Fruit fly (Drosophila melanogaster) whole organism, embryonic: ENCODE results near the gene Tsen2.

ENCODE experiments used
- ATbp ChIP-seq: fragments of 200-800 bp; sonication (Bioruptor generic); optimal IDR thresholded peaks from 2 replicates; lab custom pipeline; 2017; ENCODE audit warnings: missing biosample characterization, mild to moderate bottlenecking, missing genetic modification characterization, missing genetic modification reagents
- Adf1 ChIP-seq: fragments of 200-800 bp; sonication (Bioruptor generic); IDR thresholded peaks from 2 replicates; pipeline ENCODE4 v1.3.6; 2022; ENCODE audit warnings: missing biosample characterization, missing genetic modification characterization
- Antp ChIP-seq: fragments of 200-800 bp; sonication (Bioruptor generic); optimal IDR thresholded peaks from 3 replicates; lab custom pipeline; 2016; ENCODE audit warnings: missing biosample characterization, missing genetic modification characterization
- Atf-2 ChIP-seq: fragments of 200-800 bp; sonication (Bioruptor generic); optimal IDR thresholded peaks from 2 replicates; lab custom pipeline; 2016; ENCODE audit warnings: missing biosample characterization, missing genetic modification characterization
- Awh ChIP-seq: fragments of 200-800 bp; sonication (Bioruptor generic); IDR thresholded peaks from 2 replicates; pipeline ENCODE4, ENCODE4 v1.3.6; 2022; ENCODE audit warnings: missing biosample characterization, missing genetic modification characterization
- B-H1 ChIP-seq: fragments of 200-800 bp; sonication (Bioruptor generic); IDR thresholded peaks from 3 replicates; pipeline ENCODE4 v1.3.6; 2022; ENCODE audit warnings: missing biosample characterization, missing genetic modification characterization
- CG11504 ChIP-seq: fragments of 200-800 bp; sonication (Bioruptor generic); optimal IDR thresholded peaks from 3 replicates; lab custom pipeline; 2019; ENCODE audit warnings: missing biosample characterization, mild to moderate bottlenecking, missing genetic modification characterization, moderate library complexity
- CG12104 ChIP-seq: fragments of 200-800 bp; sonication (Bioruptor generic); optimal IDR thresholded peaks from 3 replicates; lab custom pipeline; 2016; ENCODE audit warnings: missing biosample characterization, missing genetic modification characterization
- CG13775 ChIP-seq: fragments of 200-800 bp; sonication (Bioruptor generic); optimal IDR thresholded peaks from 3 replicates; lab custom pipeline; 2017; ENCODE audit warnings: missing biosample characterization, mild to moderate bottlenecking, missing genetic modification characterization
- CG15073 ChIP-seq: fragments of 200-800 bp; sonication (Bioruptor generic); optimal IDR thresholded peaks from 2 replicates; lab custom pipeline; 2016; ENCODE audit warnings: missing biosample characterization, missing genetic modification characterization
- CG1529 ChIP-seq: fragments of 200-800 bp; sonication (Bioruptor generic); optimal IDR thresholded peaks from 3 replicates; lab custom pipeline; 2018; ENCODE audit warnings: missing biosample characterization, missing genetic modification characterization
- CG17829 ChIP-seq: fragments of 200-800 bp; optimal IDR thresholded peaks from 2 replicates; lab custom pipeline; 2019; ENCODE audit warnings: missing biosample characterization, mild to moderate bottlenecking, missing genetic modification characterization, moderate library complexity
- CG3407 ChIP-seq: fragments of 200-800 bp; sonication (Bioruptor generic); optimal IDR thresholded peaks from 2 replicates; lab custom pipeline; 2018; ENCODE audit warnings: missing biosample characterization, mild to moderate bottlenecking, missing genetic modification characterization
- CG34376 ChIP-seq: fragments of 200-800 bp; sonication (Bioruptor generic); optimal IDR thresholded peaks from 2 replicates; lab custom pipeline; 2018; ENCODE audit warnings: missing biosample characterization, mild to moderate bottlenecking, missing genetic modification characterization
- CG3847 ChIP-seq: fragments of 200-800 bp; sonication (Bioruptor generic); IDR thresholded peaks from 2 replicates; pipeline ENCODE4 v1.3.6; 2022; ENCODE audit warnings: missing biosample characterization, missing genetic modification characterization
- CG4617 ChIP-seq: fragments of 200-800 bp; sonication (Bioruptor generic); optimal IDR thresholded peaks from 3 replicates; lab custom pipeline; 2016; ENCODE audit warnings: missing biosample characterization, missing genetic modification characterization, borderline replicate concordance
- CG4730 ChIP-seq: fragments of 200-800 bp; sonication (Bioruptor generic); IDR thresholded peaks from 2 replicates; pipeline ENCODE4 v1.3.6; 2022; ENCODE audit warnings: missing biosample characterization, missing genetic modification characterization
- CG4820 ChIP-seq: fragments of 200-800 bp; sonication (Bioruptor generic); optimal IDR thresholded peaks from 3 replicates; lab custom pipeline; 2016; ENCODE audit warnings: missing biosample characterization, missing genetic modification characterization
- CG7987 ChIP-seq: fragments of 200-800 bp; sonication (Bioruptor generic); optimal IDR thresholded peaks from 2 replicates; lab custom pipeline; 2018; ENCODE audit warnings: missing biosample characterization, mild to moderate bottlenecking, missing genetic modification characterization, moderate library complexity
- CG8290 ChIP-seq, 3 experiments: fragments of 200-800 bp; sonication (Bioruptor generic); optimal IDR thresholded peaks; 2 replicates each; lab custom pipeline; 2016 to 2019; ENCODE audit warnings: missing biosample characterization in 3 of 3, missing genetic modification characterization in 3 of 3, mild to moderate bottlenecking in 2 of 3, moderate library complexity in 1 of 3
- D19B ChIP-seq: fragments of 200-800 bp; sonication (Bioruptor generic); optimal IDR thresholded peaks from 2 replicates; lab custom pipeline; 2017; ENCODE audit warnings: missing biosample characterization, mild to moderate bottlenecking, missing genetic modification characterization
- Dbx ChIP-seq: fragments of 200-800 bp; sonication (Bioruptor generic); IDR thresholded peaks from 3 replicates; pipeline ENCODE4 v1.3.6; 2022; ENCODE audit warnings: missing biosample characterization, missing genetic modification characterization
- Dref ChIP-seq: fragments of 200-800 bp; sonication (Bioruptor generic); IDR thresholded peaks from 2 replicates; pipeline ENCODE4 v1.3.6; 2022; ENCODE audit warnings: missing biosample characterization, missing genetic modification characterization
- Hr39 ChIP-seq: fragments of >200 bp; optimal IDR thresholded peaks from 2 replicates; lab custom pipeline; 2017
- Myb ChIP-seq: fragments of 200-800 bp; sonication (Bioruptor generic); optimal IDR thresholded peaks from 2 replicates; lab custom pipeline; 2016; ENCODE audit warnings: missing biosample characterization, missing genetic modification characterization
- Ravus ChIP-seq: fragments of 200-800 bp; sonication (Bioruptor generic); IDR thresholded peaks from 2 replicates; pipeline ENCODE4 v1.3.6; 2022; ENCODE audit warnings: missing biosample characterization, missing genetic modification characterization
- Side ChIP-seq: fragments of 200-800 bp; sonication (Bioruptor generic); optimal IDR thresholded peaks from 2 replicates; lab custom pipeline; 2016; ENCODE audit warnings: missing biosample characterization, missing genetic modification characterization
- Sin3A ChIP-seq: fragments of >200 bp; optimal IDR thresholded peaks from 2 replicates; lab custom pipeline; 2018
- Stat92E ChIP-seq, 3 experiments: fragments of >200 bp in 2 of 3; fragments of 200-800 bp in 1 of 3; sonication (Bioruptor generic) in 1 of 3; optimal IDR thresholded peaks; 2 replicates each; lab custom pipeline; 2017 to 2019; ENCODE audit warnings: missing biosample characterization in 3 of 3, missing genetic modification characterization in 3 of 3, mild to moderate bottlenecking in 1 of 3, moderate library complexity in 1 of 3
- Taf1 ChIP-seq: fragments of 200-800 bp; sonication (Bioruptor generic); IDR thresholded peaks from 2 replicates; pipeline ENCODE4 v1.3.6; 2022; ENCODE audit warnings: missing biosample characterization, missing genetic modification characterization
- Usf ChIP-seq: fragments of 200-800 bp; sonication (Bioruptor generic); optimal IDR thresholded peaks from 2 replicates; lab custom pipeline; 2017; ENCODE audit warnings: missing genotype, missing biosample characterization, missing genetic modification characterization
- Xrp1 ChIP-seq: fragments of 200-800 bp; sonication (Bioruptor generic); IDR thresholded peaks from 2 replicates; pipeline ENCODE4 v1.3.6; 2022; ENCODE audit warnings: missing biosample characterization, missing genetic modification characterization
- ato ChIP-seq: fragments of 200-800 bp; sonication (Bioruptor generic); IDR thresholded peaks from 2 replicates; pipeline ENCODE4 v1.3.6; 2022; ENCODE audit warnings: missing biosample characterization, missing genetic modification characterization; ENCODE audit not compliant: partially characterized antibody
- bsh ChIP-seq, 2 experiments: fragments of 200-800 bp; sonication (Bioruptor generic); optimal IDR thresholded peaks; 2 replicates each; lab custom pipeline; 2017 to 2018; ENCODE audit warnings: mild to moderate bottlenecking in 2 of 2, missing biosample characterization in 2 of 2, missing genetic modification characterization in 2 of 2, moderate library complexity in 1 of 2
- cg ChIP-seq: fragments of 200-800 bp; sonication (Bioruptor generic); optimal IDR thresholded peaks from 3 replicates; lab custom pipeline; 2019; ENCODE audit warnings: missing biosample characterization, mild to moderate bottlenecking, missing genetic modification characterization, moderate library complexity
- ci ChIP-seq: fragments of 200-800 bp; sonication (Bioruptor generic); IDR thresholded peaks from 3 replicates; pipeline ENCODE4 v1.3.6; 2022; ENCODE audit warnings: missing biosample characterization, missing genetic modification characterization
- crol ChIP-seq: fragments of 200-800 bp; sonication (Bioruptor generic); IDR thresholded peaks from 2 replicates; pipeline ENCODE4 v1.3.6; 2022; ENCODE audit warnings: missing biosample characterization, missing genetic modification characterization
- eve ChIP-seq, 2 experiments: fragments of >200 bp; optimal IDR thresholded peaks; 2 replicates each; lab custom pipeline; 2017; ENCODE audit warnings: missing biosample characterization in 2 of 2, missing genetic modification characterization in 2 of 2
- hkb ChIP-seq, 2 experiments: fragments of 200-800 bp in 1 of 2; fragments of >200 bp in 1 of 2; sonication (Bioruptor generic) in 1 of 2; IDR thresholded peaks in 1 of 2; optimal IDR thresholded peaks in 1 of 2; 2 replicates each; pipeline versions ENCODE4 v1.3.6 to Lab custom; 2017 to 2022; ENCODE audit warnings: missing biosample characterization in 1 of 2, missing genetic modification characterization in 1 of 2
- insv ChIP-seq, 2 experiments: fragments of 200-800 bp; sonication (Bioruptor generic); optimal IDR thresholded peaks; 3 replicates each; lab custom pipeline; 2016 to 2018; ENCODE audit warnings: missing biosample characterization in 2 of 2, missing genetic modification characterization in 2 of 2
- jigr1 ChIP-seq: fragments of 200-800 bp; sonication (Bioruptor generic); IDR thresholded peaks from 3 replicates; pipeline ENCODE4 v1.3.6; 2022; ENCODE audit warnings: missing biosample characterization, missing genetic modification characterization
- nerfin-1 ChIP-seq: fragments of 200-800 bp; sonication (Bioruptor generic); optimal IDR thresholded peaks from 3 replicates; lab custom pipeline; 2019; ENCODE audit warnings: missing biosample characterization, mild to moderate bottlenecking, missing genetic modification characterization, moderate library complexity
- oc ChIP-seq: fragments of 200-800 bp; sonication (Bioruptor generic); optimal IDR thresholded peaks from 2 replicates; lab custom pipeline; 2018; ENCODE audit warnings: missing biosample characterization, mild to moderate bottlenecking, missing genetic modification characterization, moderate library complexity
- ranshi ChIP-seq: fragments of 200-800 bp; sonication (Bioruptor generic); IDR thresholded peaks from 2 replicates; pipeline ENCODE4 v1.3.6; 2022; ENCODE audit warnings: missing biosample characterization, missing genetic modification characterization
- shn ChIP-seq: fragments of 200-800 bp; sonication (Bioruptor generic); optimal IDR thresholded peaks from 3 replicates; lab custom pipeline; 2016; ENCODE audit warnings: missing biosample characterization, missing genetic modification characterization
- sna ChIP-seq: fragments of 200-800 bp; sonication (Bioruptor generic); IDR thresholded peaks from 2 replicates; pipeline ENCODE4 v1.3.6; 2022; ENCODE audit warnings: missing biosample characterization, missing genetic modification characterization; ENCODE audit not compliant: partially characterized antibody
- vvl ChIP-seq: fragments of 200-800 bp; sonication (Bioruptor generic); IDR thresholded peaks from 2 replicates; pipeline ENCODE4 v1.3.6; 2022; ENCODE audit warnings: missing biosample characterization, missing genetic modification characterization
- z ChIP-seq: fragments of 200-800 bp; sonication (Bioruptor generic); IDR thresholded peaks from 3 replicates; pipeline ENCODE4 v1.3.6; 2022; ENCODE audit warnings: missing biosample characterization, missing genetic modification characterization

The Tsen2 gene

DNA sequence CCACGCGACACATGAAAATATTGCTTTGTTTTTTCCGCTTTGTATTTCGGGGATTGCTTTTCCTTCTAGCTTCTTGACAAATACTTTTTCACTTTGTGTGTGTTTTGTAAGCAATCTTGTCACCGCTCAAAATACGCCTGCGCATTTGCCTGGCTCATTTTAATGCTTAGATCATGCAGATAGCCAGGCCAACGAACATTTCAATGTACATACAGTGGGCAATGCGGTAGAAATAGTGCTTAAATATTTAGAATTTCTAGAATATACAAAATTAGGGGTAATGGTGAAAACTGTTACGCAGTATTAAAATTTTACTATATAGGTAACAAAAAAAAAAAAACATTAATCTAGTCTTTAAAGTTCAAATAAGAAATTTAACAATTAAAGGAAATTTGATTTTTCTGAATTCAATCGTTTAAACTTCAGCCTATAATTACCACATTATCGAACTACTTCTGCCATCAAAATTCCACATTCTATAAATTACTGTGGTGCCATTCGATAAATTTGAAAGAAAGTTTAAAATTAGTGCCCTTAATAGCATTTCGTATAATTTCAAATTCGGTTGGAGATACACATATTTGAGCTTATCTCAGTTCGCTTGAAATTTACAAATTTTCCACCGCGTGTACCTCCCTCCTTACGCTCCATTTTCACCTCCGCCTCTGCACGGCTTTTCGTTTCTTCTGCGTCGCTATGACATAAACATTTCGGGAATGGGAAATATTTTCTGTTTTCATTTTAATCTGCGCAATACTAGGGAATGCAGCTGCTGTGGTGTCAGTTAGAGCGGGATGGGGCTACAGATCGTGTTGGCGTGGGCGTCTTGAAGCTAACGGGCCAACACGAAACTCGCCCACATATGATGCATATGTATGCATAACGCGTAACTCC, 22.4 kb upstream of the Tsen2 start (continued):
- no peak for TF ChIP-seq Myb (GFP tag; lab: Kevin White, UChicago)
- no peak for TF ChIP-seq Xrp1 (GFP tag; lab: Robert Waterston, UW)
- TF ChIP-seq CG7987, result no peak
- no peak for TF ChIP-seq Usf
- TF ChIP-seq Awh (GFP tag; lab: Robert Waterston, UW), result no peak
- TF ChIP-seq CG3847, result 0 out of 2 replicates have a peak, but pooled peaks have one; percentile 12
- TF ChIP-seq D19B (GFP tag; lab: Kevin White, UChicago), result no peak
- 0 out of 3 replicates have a peak, but pooled peaks have one; percentile 28 for TF ChIP-seq Dbx (GFP tag; lab: Robert Waterston, UW)
- TF ChIP-seq Stat92E (GFP tag; optimal IDR thresholded peaks at IDR 0.05; lab: Kevin White, UChicago), result peak in 1 of 3 experiments; percentile 1
- no peak for TF ChIP-seq Ravus (GFP tag; lab: Robert Waterston, UW)
- no peak for TF ChIP-seq CG3407 (GFP tag; lab: Kevin White, UChicago)
- TF ChIP-seq CG8290 (GFP tag; optimal IDR thresholded peaks at IDR 0.05; lab: Kevin White, UChicago), result no peak
- TF ChIP-seq CG8290 (tag; optimal IDR thresholded peaks at IDR 0.05; lab: Kevin White, UChicago), result peak in 1 of 2 experiments; percentile 35
- TF ChIP-seq vvl (GFP tag; lab: Robert Waterston, UW), result peak; percentile 56
- TF ChIP-seq B-H1 (GFP tag; lab: Robert Waterston, UW), result no peak
- peak; percentile 52 for TF ChIP-seq CG11504 (tag; lab: Kevin White, UChicago)
- no peak for TF ChIP-seq CG15073 (GFP tag; lab: Kevin White, UChicago)
- TF ChIP-seq Hr39 (lab: Kevin White, UChicago), result no peak
- TF ChIP-seq oc (tag; lab: Kevin White, UChicago), result peak; percentile 75
- no peak for TF ChIP-seq CG12104 (GFP tag; lab: Kevin White, UChicago)
- no peak for TF ChIP-seq Taf1
- peak; percentile 62; the same call in 1 of the 3 replicates for TF ChIP-seq ci
- TF ChIP-seq CG34376 (GFP tag; lab: Kevin White, UChicago), result no peak
- no peak for TF ChIP-seq insv (GFP tag; optimal IDR thresholded peaks at IDR 0.05; lab: Kevin White, UChicago)
- peak; percentile 48; the same call in 1 of the 2 replicates for TF ChIP-seq crol (GFP tag; lab: Robert Waterston, UW)
- TF ChIP-seq Sin3A (lab: Kevin White, UChicago), result no peak
- TF ChIP-seq CG13775 (GFP tag; lab: Kevin White, UChicago), result peak; percentile 16
- peak; percentile 21 for TF ChIP-seq CG4820 (GFP tag; lab: Kevin White, UChicago)
- no peak for TF ChIP-seq ATbp
- TF ChIP-seq CG4730 (GFP tag; lab: Robert Waterston, UW), result no peak
- TF ChIP-seq CG4617 (GFP tag; lab: Kevin White, UChicago), result no peak
- TF ChIP-seq CG1529, result peak; percentile 17
- no peak for TF ChIP-seq Adf1 (GFP tag; lab: Robert Waterston, UW)
- no peak for TF ChIP-seq CG17829 (tag; lab: Kevin White, UChicago)
- TF ChIP-seq Side (GFP tag; lab: Kevin White, UChicago), result no peak
- TF ChIP-seq ranshi (GFP tag; lab: Robert Waterston, UW), result 0 out of 2 replicates have a peak, but pooled peaks have one; percentile 27
- TF ChIP-seq eve (GFP tag; optimal IDR thresholded peaks at IDR 0.05; lab: Kevin White, UChicago), result no peak
- peak in 1 of 2 experiments; percentile 45 for TF ChIP-seq bsh (GFP tag; optimal IDR thresholded peaks at IDR 0.05; lab: Kevin White, UChicago)
- TF ChIP-seq Antp (GFP tag; lab: Kevin White, UChicago), result no peak
- no peak for TF ChIP-seq nerfin-1
- peak; percentile 2 for TF ChIP-seq Atf-2 (GFP tag; lab: Kevin White, UChicago)
- TF ChIP-seq shn (GFP tag; lab: Kevin White, UChicago), result no peak
- no peak for TF ChIP-seq z (GFP tag; lab: Robert Waterston, UW)
- no peak for TF ChIP-seq jigr1
- TF ChIP-seq sna (GFP tag; lab: Robert Waterston, UW), result no peak
- no peak for TF ChIP-seq cg (GFP tag; lab: Kevin White, UChicago)
- no peak for TF ChIP-seq Dref (GFP tag; lab: Robert Waterston, UW)
- no peak for TF ChIP-seq ato (GFP tag; lab: Robert Waterston, UW)
- TF ChIP-seq hkb (optimal IDR thresholded peaks at IDR 0.05; lab: Kevin White, UChicago), result no peak
- TF ChIP-seq hkb (GFP tag; IDR thresholded peaks at IDR 0.05; lab: Robert Waterston, UW), result 0 out of 2 replicates have a peak, but pooled peaks have one; percentile 21
